Worm (Caenorhabditis elegans) whole organism, young adult: ENCODE results near the gene F47B10.4.

Experiments used
- C17E4.6 ChIP-seq: fragments of 200-800 bp; sonication (Bioruptor generic); IDR thresholded peaks from 2 replicates; pipeline ENCODE4 v1.3.6; 2022; ENCODE audit warnings: missing genetic modification reagents, missing genetic modification characterization, missing compliant biosample characterization
- Y53F4B.3 ChIP-seq: fragments of 200-800 bp; sonication (Bioruptor generic); IDR thresholded peaks from 2 replicates; pipeline ENCODE4 v1.3.6; 2022; ENCODE audit warnings: missing genetic modification reagents, missing genetic modification characterization, missing compliant biosample characterization
- Y56A3A.18 ChIP-seq: fragments of 200-800 bp; sonication (Bioruptor generic); IDR thresholded peaks from 2 replicates; pipeline ENCODE4 v1.3.6; 2022; ENCODE audit warnings: missing genetic modification reagents, missing genetic modification characterization, missing compliant biosample characterization

ce11 chrX:10900079-10900724 is 9.1 kb downstream of the F47B10.4 start, which contains the start of gene suca-1:
- no peak for TF ChIP-seq Y53F4B.3 (GFP tag; lab: Robert Waterston, UW)
- TF ChIP-seq Y56A3A.18 (GFP tag; lab: Robert Waterston, UW) = no peak
- TF ChIP-seq C17E4.6 = no peak
